Worm (Caenorhabditis elegans) whole organism, dauer: Measurements from ENCODE around the gene tomm-70.

ENCODE experiments used
- unc-62 ChIP-seq: sonication (generic microtip); optimal IDR thresholded peaks from 2 replicates; lab custom pipeline; 2017; ENCODE audit warnings: missing biosample characterization, missing genetic modification reagents, missing genetic modification characterization

The tomm-70 gene

ce11 chrIII:8750606-8751005 is 3.9 kb downstream of the tomm-70 start, which contains the start of gene ugtp-1:
ugtp-1 (minus strand) TSS chrIII:8750706.
- TF ChIP-seq unc-62: no peak

- no peak for TF ChIP-seq unc-62
These were observed 5.1 kb downstream of the tomm-70 start, which contains the start of gene sma-2 for ce11 chrIII:8749487-8749886. sma-2 (plus strand) TSS chrIII:8749680.

- TF ChIP-seq unc-62: no peak
These were observed 5.9 kb downstream of the tomm-70 start for ce11 chrIII:8748620-8749019.

DNA sequence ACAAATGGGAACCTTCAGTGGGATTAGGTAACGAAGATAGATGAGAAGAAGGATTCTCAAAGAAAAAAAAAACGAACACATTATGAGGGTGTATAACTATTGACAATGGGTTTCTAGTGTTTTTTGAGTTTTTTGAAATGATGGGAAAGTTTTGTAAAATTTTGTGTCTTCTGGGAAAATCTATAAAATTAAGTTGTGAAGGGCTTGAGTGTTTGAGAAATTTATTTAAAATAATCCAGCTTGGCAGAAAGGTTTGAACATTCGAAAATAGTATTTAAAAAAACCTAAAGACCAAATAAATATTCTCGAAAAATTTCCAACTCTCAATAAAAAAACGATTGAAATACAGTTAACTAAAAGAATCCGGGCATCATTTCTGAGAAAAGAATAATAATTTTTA is 9.3 kb downstream of the tomm-70 start:
- TF ChIP-seq unc-62: no peak

DNA sequence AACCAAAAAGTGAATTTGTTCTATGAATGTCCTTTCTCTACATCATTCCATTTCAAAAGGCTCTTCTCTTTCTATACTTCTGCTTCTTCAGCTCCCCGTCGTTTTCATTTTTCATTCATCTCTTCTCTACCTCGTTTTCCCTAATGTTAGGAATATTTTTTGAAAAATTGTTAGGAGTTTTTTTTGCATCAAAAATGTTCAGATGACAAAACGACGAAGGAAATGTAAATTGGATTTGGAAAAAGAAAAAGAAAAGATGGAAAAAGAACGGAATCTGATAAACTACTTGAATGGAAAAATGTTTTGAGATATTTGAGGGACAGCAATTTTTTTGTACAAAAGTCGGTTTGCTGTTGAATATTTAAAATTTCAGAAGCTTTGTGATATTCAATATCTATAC is 9.8 kb downstream of the tomm-70 start:
- TF ChIP-seq unc-62: no peak

- no peak for TF ChIP-seq unc-62
These were observed 10.7 kb downstream of the tomm-70 start, which contains the start of gene ZK370.6 for ce11 chrIII:8743796-8744404. ZK370.6 (minus strand) TSS chrIII:8743846.

DNA sequence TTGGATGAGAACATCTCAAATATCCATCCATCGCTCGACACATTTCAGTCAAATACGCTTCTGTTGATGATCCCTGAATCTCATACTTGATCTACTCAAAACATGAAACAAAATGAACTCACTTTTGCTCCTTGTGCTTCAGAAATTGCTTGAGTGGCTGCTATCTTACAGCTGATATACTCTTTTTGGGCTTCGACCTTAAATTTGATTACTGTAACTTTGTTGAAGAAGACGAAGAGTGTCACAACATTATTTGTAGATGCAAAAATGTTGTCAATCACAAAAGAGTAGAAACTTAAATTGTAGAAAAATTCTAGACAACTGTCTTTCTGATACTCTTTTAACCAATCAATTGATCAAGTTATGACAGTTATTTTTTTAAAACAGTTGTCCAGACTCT is 12.0 kb downstream of the tomm-70 start:
- no peak for TF ChIP-seq unc-62

- TF ChIP-seq unc-62: no peak
These were observed 12.6 kb downstream of the tomm-70 start for ce11 chrIII:8741955-8742354.

- no peak for TF ChIP-seq unc-62
These were observed 13.2 kb downstream of the tomm-70 start, which contains the start of gene pdhk-2 for ce11 chrIII:8741276-8741860. pdhk-2 (minus strand) TSS chrIII:8741412.

ce11 chrIII:8739786-8740185 is 14.8 kb downstream of the tomm-70 start:
- no peak for TF ChIP-seq unc-62

DNA sequence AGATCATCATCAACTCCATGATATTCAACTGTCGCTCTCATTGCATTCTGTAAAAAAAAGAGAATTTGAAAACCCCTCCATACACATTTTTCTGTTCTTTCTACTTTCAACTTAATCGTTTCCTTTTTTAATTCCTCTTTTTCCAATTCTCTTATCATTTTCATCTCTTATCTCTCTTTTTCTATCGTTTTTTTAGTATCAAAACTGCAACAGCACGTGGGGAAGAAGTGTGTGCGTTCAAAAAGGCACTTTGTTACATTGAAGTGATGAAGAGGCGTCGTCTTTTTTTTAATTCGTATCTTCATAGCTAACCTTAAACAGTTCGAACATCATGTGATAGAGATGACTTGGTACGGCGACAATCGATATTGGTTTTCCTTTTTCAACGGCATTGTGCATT is 15.4 kb downstream of the tomm-70 start:
- no peak for TF ChIP-seq unc-62

DNA sequence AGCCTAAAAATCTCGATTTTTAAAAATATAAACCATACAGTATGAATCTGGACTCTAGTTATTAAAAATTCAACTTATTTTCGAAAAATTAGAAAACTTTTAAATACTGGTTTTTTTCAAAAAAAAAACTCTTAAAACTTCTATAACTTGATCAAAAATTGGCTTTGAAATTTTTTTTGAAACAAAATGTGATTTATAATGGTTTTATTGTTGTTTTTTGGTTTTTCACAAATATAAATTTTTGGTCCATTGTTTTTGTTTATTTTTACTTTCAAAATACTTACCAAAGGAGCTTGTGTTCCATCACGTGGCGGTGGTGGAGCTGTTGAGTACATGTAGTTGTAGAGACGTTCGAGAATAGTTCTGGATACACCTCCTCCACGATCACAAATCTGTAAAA is 16.3 kb downstream of the tomm-70 start:
- TF ChIP-seq unc-62: no peak

- TF ChIP-seq unc-62: no peak
These were observed 17.2 kb downstream of the tomm-70 start for ce11 chrIII:8737391-8737790.

DNA sequence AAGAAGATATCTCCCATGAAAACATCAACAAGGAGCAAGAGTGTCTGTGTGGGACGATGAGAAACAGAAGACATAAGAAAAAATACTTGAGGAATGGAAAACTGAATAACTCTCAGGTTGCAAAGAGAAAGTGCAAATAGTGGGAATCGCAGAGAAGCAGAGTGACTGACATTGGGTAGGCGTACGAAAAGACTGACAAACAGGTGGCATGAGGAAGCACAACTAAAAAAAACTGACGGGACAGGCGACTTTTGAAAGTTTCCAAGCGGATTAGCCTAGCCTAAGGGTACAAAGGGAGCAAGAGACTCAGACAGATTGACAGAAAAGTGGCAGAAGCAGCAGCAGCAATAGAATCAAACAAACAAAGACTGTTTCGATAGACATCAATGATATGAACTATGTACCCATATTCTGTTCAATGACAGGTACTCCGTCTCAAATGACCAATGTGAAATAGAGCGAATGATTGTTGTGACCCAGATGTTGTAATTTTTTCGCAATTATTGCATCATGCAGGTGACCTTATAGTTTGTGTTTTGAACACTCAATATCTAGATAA is 20.1 kb downstream of the tomm-70 start:
- no peak for TF ChIP-seq unc-62

ce11 chrIII:8733667-8734066 is 20.9 kb downstream of the tomm-70 start:
- no peak for TF ChIP-seq unc-62

- no peak for TF ChIP-seq unc-62
These were observed 21.3 kb downstream of the tomm-70 start for ce11 chrIII:8733237-8733636.

- TF ChIP-seq unc-62: no peak
These were observed 22.6 kb downstream of the tomm-70 start for ce11 chrIII:8731973-8732372.

- no peak for TF ChIP-seq unc-62
These were observed 23.2 kb downstream of the tomm-70 start, which contains the start of gene ZK370.4 for ce11 chrIII:8731310-8731709. ZK370.4 (minus strand) TSS chrIII:8731410.
